Worm (Caenorhabditis elegans) whole organism, L2 larva: ENCODE results near the gene T08G2.2.
A peak's percentile ranks its signal among the peaks of the same experiment; 100 is the strongest.

ENCODE experiments used
- C34F6.9 ChIP-seq: fragments of 150-350 bp; optimal IDR thresholded peaks from 2 replicates; lab custom pipeline; 2014; ENCODE audit warnings: missing biosample characterization, missing genetic modification characterization
- R02D3.7 ChIP-seq: fragments of 150-350 bp; optimal IDR thresholded peaks from 2 replicates; lab custom pipeline; 2014; ENCODE audit warnings: missing biosample characterization, missing genetic modification characterization
- Y55F3AM.14 ChIP-seq: fragments of 200-800 bp; sonication (Bioruptor generic); optimal IDR thresholded peaks from 2 replicates; lab custom pipeline; 2018; ENCODE audit warnings: mild to moderate bottlenecking, missing genetic modification characterization, missing compliant biosample characterization
- alr-1 ChIP-seq: fragments of 150-350 bp; optimal IDR thresholded peaks from 2 replicates; lab custom pipeline; 2014; ENCODE audit warnings: missing biosample characterization, missing genetic modification characterization
- aly-2 ChIP-seq: fragments of 150-350 bp; optimal IDR thresholded peaks from 2 replicates; lab custom pipeline; 2014; ENCODE audit warnings: missing biosample characterization, missing genetic modification characterization
- ama-1 ChIP-seq: fragments of 150-350 bp; optimal IDR thresholded peaks from 2 replicates; lab custom pipeline; 2018; ENCODE audit warnings: inconsistent platforms
- ceh-82 ChIP-seq: fragments of 150-350 bp; optimal IDR thresholded peaks from 2 replicates; lab custom pipeline; 2014; ENCODE audit warnings: missing biosample characterization, missing genetic modification characterization
- crh-2 ChIP-seq: sonication (generic microtip); optimal IDR thresholded peaks from 2 replicates; lab custom pipeline; 2017; ENCODE audit warnings: missing biosample characterization, missing genetic modification characterization
- egl-27 ChIP-seq: sonication (generic microtip); optimal IDR thresholded peaks from 3 replicates; lab custom pipeline; 2017; ENCODE audit warnings: missing biosample characterization, missing genetic modification reagents, missing genetic modification characterization
- elt-1 ChIP-seq: fragments of 150-350 bp; optimal IDR thresholded peaks from 2 replicates; lab custom pipeline; 2014; ENCODE audit warnings: missing biosample characterization, missing genetic modification characterization
- elt-3 ChIP-seq: sonication (generic microtip); optimal IDR thresholded peaks from 2 replicates; lab custom pipeline; 2017; ENCODE audit warnings: missing biosample characterization, missing genetic modification characterization
- fos-1 ChIP-seq: fragments of 150-350 bp; optimal IDR thresholded peaks from 2 replicates; lab custom pipeline; 2014; ENCODE audit warnings: missing biosample characterization, missing genetic modification characterization
- mab-5 ChIP-seq: fragments of 150-350 bp; optimal IDR thresholded peaks from 2 replicates; lab custom pipeline; 2014; ENCODE audit warnings: missing biosample characterization, missing genetic modification characterization
- mbf-1 ChIP-seq: sonication (generic microtip); optimal IDR thresholded peaks from 2 replicates; lab custom pipeline; 2017; ENCODE audit warnings: missing biosample characterization, missing genetic modification characterization
- mdl-1 ChIP-seq, 2 experiments: fragments of 150-350 bp in 1 of 2; sonication (generic microtip) in 1 of 2; optimal IDR thresholded peaks; 2 replicates each; lab custom pipeline; 2017; ENCODE audit warnings: missing biosample characterization in 2 of 2, missing genetic modification characterization in 2 of 2
- nhr-10 ChIP-seq: sonication (generic microtip); optimal IDR thresholded peaks from 2 replicates; lab custom pipeline; 2017; ENCODE audit warnings: missing biosample characterization, missing genetic modification characterization
- nhr-11 ChIP-seq: fragments of 150-350 bp; optimal IDR thresholded peaks from 2 replicates; lab custom pipeline; 2014; ENCODE audit warnings: missing biosample characterization, missing genetic modification characterization
- nhr-129 ChIP-seq: fragments of 150-350 bp; optimal IDR thresholded peaks from 2 replicates; lab custom pipeline; 2014; ENCODE audit warnings: missing biosample characterization, missing genetic modification characterization
- nhr-21 ChIP-seq: fragments of 150-350 bp; optimal IDR thresholded peaks from 2 replicates; lab custom pipeline; 2014; ENCODE audit warnings: missing biosample characterization, missing genetic modification characterization
- nhr-25 ChIP-seq: fragments of 150-350 bp; sonication (generic microtip); optimal IDR thresholded peaks from 3 replicates; lab custom pipeline; 2014; ENCODE audit warnings: missing biosample characterization, missing genetic modification characterization
- nhr-6 ChIP-seq: fragments of 150-350 bp; optimal IDR thresholded peaks from 2 replicates; lab custom pipeline; 2014; ENCODE audit warnings: missing biosample characterization, missing genetic modification characterization
- nhr-77 ChIP-seq: fragments of 150-350 bp; optimal IDR thresholded peaks from 2 replicates; lab custom pipeline; 2014; ENCODE audit warnings: missing biosample characterization, missing genetic modification characterization
- peb-1 ChIP-seq: fragments of 150-350 bp; optimal IDR thresholded peaks from 2 replicates; lab custom pipeline; 2014; ENCODE audit warnings: missing biosample characterization, missing genetic modification characterization
- skn-1 ChIP-seq: sonication (generic microtip); optimal IDR thresholded peaks from 2 replicates; lab custom pipeline; 2017; ENCODE audit warnings: missing biosample characterization, missing genetic modification characterization
- sma-3 ChIP-seq: sonication (generic microtip); optimal IDR thresholded peaks from 2 replicates; lab custom pipeline; 2016; ENCODE audit warnings: missing genetic modification reagents, missing genetic modification characterization, missing compliant biosample characterization
- sma-9 ChIP-seq, 2 experiments: fragments of 150-350 bp in 1 of 2; sonication (generic microtip) in 1 of 2; optimal IDR thresholded peaks; 2 replicates each; lab custom pipeline; 2014 to 2016; ENCODE audit warnings: missing genetic modification characterization in 2 of 2, mild to moderate bottlenecking in 1 of 2, missing biosample characterization in 1 of 2, missing compliant biosample characterization in 1 of 2, missing genetic modification reagents in 1 of 2, moderate library complexity in 1 of 2
- snpc-4 ChIP-seq: fragments of 150-350 bp; optimal IDR thresholded peaks from 2 replicates; lab custom pipeline; 2014; ENCODE audit warnings: missing biosample characterization, missing genetic modification characterization
- unc-39 ChIP-seq: fragments of 150-350 bp; optimal IDR thresholded peaks from 2 replicates; lab custom pipeline; 2014; ENCODE audit warnings: missing biosample characterization, missing genetic modification characterization
- unc-55 ChIP-seq: fragments of 150-350 bp; sonication (generic microtip); optimal IDR thresholded peaks from 3 replicates; lab custom pipeline; 2014; ENCODE audit warnings: missing biosample characterization, missing genetic modification reagents, missing genetic modification characterization
- unc-62 ChIP-seq: fragments of 150-350 bp; optimal IDR thresholded peaks from 2 replicates; lab custom pipeline; 2014; ENCODE audit warnings: missing biosample characterization, missing genetic modification reagents, missing genetic modification characterization
- zag-1 ChIP-seq: fragments of 150-350 bp; optimal IDR thresholded peaks from 2 replicates; lab custom pipeline; 2014; ENCODE audit warnings: missing biosample characterization, missing genetic modification characterization
- ztf-1 ChIP-seq: fragments of 200-800 bp; sonication (Bioruptor generic); conservative IDR thresholded peaks from 2 replicates; pipeline ENCODE4 v1.3.6; 2022; ENCODE audit warnings: missing genetic modification characterization, missing compliant biosample characterization
- ztf-11 ChIP-seq: sonication (generic microtip); optimal IDR thresholded peaks from 2 replicates; lab custom pipeline; 2017; ENCODE audit warnings: missing biosample characterization, missing genetic modification characterization
- ztf-4 ChIP-seq: fragments of 150-350 bp; optimal IDR thresholded peaks from 2 replicates; lab custom pipeline; 2014; ENCODE audit warnings: missing biosample characterization, missing genetic modification characterization

Gene T08G2.2

DNA sequence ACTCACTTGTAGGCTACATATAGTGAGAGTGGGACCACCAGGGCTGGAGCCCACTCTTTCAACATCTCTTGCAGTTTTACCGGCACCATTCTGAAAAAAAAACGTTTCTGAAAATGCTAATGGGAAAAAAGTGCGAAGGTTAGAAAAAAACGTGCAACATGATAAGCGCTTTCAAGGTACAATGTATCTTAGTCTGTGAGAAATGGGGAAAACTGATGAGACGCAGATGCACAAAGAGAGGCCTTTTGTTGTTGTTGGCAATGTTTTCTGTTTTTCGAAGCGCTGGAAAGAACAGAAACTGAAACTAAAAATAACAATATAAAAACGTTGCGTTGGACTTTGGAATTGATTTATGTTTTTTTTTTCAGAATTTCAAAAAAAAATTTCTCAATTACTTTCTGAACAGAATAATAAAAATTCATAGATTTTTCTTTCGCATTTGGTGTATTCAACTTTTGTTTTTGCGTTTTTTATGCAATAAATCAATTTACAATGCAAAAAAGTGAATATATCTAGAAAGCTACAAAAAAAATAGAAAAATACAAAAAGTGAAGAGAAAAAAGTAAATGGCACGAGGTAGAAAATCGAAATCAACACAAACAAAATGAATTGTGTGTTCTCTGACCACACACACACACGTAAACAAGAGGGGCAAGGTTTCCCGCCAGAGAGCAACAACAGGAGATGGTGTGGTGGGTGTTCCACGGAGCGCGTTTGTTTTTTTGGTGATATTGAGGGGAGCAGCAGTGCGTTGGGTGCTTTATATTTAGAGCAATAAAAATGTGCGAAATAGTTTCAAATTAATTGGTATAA is 26.8 kb upstream of the T08G2.2 start, which contains the start of gene dhs-30:
dhs-30 (minus strand) TSS at position 90 of the 813 bp plus-strand sequence.
- TF ChIP-seq nhr-6 (tag; lab: Kevin White, UChicago) (no peak), nhr-129 (tag; lab: Kevin White, UChicago) (peak; percentile 15), ztf-1 (GFP tag; lab: Robert Waterston, UW) (no peak), skn-1 (tag; lab: Kevin White, UChicago) (no peak), aly-2 (tag; lab: Kevin White, UChicago) (no peak), alr-1 (no peak), snpc-4 (tag; lab: Kevin White, UChicago) (no peak), elt-3 (tag; lab: Kevin White, UChicago) (no peak), nhr-25 (tag; lab: Kevin White, UChicago) (peak; percentile 54), peb-1 (tag; lab: Kevin White, UChicago) (no peak), zag-1 (tag; lab: Kevin White, UChicago) (no peak), nhr-11 (tag; lab: Kevin White, UChicago) (no peak), ztf-11 (no peak), fos-1 (tag; lab: Kevin White, UChicago) (peak; percentile 12)

DNA sequence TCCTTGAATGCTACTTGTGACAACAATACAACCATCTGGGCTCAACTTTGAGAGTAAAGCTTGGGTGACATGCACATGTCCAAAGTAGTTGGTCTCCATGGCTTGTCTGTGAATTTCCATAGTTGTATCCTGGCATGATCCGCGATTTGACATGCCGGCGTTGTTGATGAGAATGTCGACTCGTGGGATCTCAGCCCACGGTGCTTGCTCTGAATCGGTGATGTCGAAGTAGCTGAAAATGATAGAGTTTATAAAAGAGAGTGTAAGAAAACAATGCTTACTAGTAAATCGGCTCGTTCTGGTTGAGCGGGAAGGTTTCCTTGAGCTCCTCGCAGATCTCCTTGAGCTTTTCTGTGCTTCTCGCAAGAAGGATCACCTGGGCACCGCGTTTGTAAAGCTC is 25.8 kb upstream of the T08G2.2 start:
- TF ChIP-seq ceh-82 (tag; lab: Kevin White, UChicago) (no peak), ztf-11 (no peak)
- TF ChIP-seq, all 48 proteins: peak for 0

DNA sequence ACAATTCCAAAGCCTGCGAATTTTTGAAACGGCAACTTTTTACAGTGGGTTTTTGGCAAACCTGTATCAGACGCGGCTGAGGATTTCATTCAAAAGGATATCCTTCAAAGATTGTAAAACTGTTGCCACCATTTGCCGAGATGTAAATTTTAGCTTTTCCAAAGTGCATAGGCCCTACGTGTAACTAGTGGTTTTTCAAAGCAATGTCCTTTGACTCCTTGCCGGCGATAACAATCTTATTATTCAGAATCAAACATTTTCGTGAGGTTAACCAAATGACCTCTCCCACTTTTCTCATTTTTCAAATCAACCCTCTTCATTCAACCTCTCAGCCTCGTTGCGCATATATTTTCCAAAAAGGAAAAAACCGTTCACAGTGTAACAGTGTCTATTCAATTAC is 22.2 kb upstream of the T08G2.2 start, which contains the start of gene T25G12.3:
T25G12.3 (plus strand) TSS at position 301 of the 400 bp plus-strand sequence.
- TF ChIP-seq nhr-25 (tag; lab: Kevin White, UChicago) (peak; percentile 26), unc-55 (GFP tag; lab: Kevin White, UChicago) (no peak)

DNA sequence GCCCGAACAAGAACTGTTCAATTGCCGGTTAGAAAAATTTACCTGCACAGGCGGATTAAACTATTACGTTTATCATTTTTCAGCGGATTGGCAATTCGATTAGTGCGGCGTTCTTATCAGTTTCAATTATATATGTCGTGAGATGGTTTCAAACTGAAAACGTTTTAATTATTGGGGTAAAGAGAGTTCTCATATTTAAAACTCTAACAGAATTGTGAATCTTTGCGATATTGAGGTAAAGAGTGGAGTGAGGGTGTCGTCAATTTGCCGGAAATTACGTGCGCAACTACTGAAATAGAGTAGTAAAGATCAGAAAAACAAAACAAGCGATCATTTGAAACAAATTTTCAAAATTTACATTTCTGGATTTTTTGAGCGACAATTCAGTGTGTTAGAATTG is 20.9 kb upstream of the T08G2.2 start, which contains the start of gene T25G12.6:
T25G12.6 (minus strand) TSS at position 101 of the 400 bp plus-strand sequence.
- TF ChIP-seq unc-39 (tag; lab: Kevin White, UChicago) = no peak
- no peak for TF ChIP-seq ztf-4
- TF ChIP-seq nhr-11 (tag; lab: Kevin White, UChicago) = no peak
- TF ChIP-seq fos-1 (tag; lab: Kevin White, UChicago) = peak; percentile 6
- no peak for TF ChIP-seq sma-3 (GFP tag; lab: Kevin White, UChicago)
- no peak for TF ChIP-seq unc-55 (GFP tag; lab: Kevin White, UChicago)
- TF ChIP-seq R02D3.7 = no peak

DNA sequence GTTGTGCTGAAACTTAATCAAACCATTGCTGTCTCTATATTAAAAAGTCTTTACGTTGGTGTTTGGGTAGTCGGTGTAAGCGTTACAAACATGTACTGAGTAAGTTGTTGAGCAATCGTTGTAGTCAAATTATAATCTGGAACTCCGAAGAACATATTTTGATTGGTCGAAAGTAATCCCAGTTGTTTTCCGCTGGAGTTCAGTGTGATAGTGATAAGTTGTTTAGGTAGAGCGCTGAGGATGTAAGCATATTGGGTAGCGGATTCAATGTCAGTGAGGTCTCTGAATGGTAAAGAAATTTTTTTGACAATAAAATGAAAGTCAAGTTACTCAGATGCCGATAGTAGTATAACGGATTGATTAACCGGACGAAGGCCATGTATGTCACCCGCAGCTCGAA is 18.2 kb upstream of the T08G2.2 start:
- no peak for TF ChIP-seq zag-1 (tag; lab: Kevin White, UChicago)
- TF ChIP-seq mbf-1 (tag; lab: Kevin White, UChicago) = no peak
- TF ChIP-seq nhr-10 (tag; lab: Kevin White, UChicago) = no peak
- TF ChIP-seq unc-55 (GFP tag; lab: Kevin White, UChicago) = no peak
- no peak for TF ChIP-seq unc-39 (tag; lab: Kevin White, UChicago)

DNA sequence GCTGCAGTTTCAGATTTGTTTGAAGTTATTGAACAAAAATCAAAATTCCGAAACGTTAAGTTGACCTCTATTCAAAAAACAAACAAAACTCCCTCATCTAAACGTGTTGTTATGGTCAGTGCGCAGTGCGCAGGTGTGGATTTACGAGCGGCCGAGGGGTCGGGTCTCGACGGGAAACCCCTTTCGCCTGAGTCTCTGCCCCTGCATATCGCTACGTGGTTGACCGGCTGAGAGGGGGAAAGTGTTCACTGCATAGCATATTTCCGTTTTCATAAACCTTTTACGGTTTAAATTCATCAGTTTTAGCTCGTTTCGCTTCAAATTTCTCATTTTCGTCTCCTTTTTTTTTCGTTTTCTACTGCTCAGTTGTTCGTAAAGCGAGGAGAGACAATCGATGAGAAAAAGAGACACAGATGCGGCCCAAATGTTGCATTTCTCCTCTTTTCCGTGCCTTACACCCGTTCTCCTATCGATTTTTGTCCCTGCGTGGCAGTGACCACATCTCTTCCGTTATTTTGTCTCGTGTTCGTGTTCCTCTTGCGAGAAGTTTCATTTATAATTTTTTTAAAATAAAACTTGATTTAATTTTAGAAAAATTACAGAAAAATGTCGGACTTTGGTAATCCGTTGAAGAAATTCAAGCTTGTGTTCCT is 12.8 kb upstream of the T08G2.2 start, which contains the start of gene rab-6.2:
rab-6.2 (plus strand) TSS at position 603 of the 653 bp plus-strand sequence.
- TF ChIP-seq crh-2 (tag; lab: Kevin White, UChicago) = peak; percentile 7
- no peak for TF ChIP-seq elt-3 (tag; lab: Kevin White, UChicago)
- peak; percentile 34 for TF ChIP-seq C34F6.9 (tag; lab: Kevin White, UChicago)
- TF ChIP-seq unc-55 (GFP tag; lab: Kevin White, UChicago) = peak; percentile 32
- no peak for TF ChIP-seq aly-2 (tag; lab: Kevin White, UChicago)
- TF ChIP-seq, all 48 proteins: peak for 3

DNA sequence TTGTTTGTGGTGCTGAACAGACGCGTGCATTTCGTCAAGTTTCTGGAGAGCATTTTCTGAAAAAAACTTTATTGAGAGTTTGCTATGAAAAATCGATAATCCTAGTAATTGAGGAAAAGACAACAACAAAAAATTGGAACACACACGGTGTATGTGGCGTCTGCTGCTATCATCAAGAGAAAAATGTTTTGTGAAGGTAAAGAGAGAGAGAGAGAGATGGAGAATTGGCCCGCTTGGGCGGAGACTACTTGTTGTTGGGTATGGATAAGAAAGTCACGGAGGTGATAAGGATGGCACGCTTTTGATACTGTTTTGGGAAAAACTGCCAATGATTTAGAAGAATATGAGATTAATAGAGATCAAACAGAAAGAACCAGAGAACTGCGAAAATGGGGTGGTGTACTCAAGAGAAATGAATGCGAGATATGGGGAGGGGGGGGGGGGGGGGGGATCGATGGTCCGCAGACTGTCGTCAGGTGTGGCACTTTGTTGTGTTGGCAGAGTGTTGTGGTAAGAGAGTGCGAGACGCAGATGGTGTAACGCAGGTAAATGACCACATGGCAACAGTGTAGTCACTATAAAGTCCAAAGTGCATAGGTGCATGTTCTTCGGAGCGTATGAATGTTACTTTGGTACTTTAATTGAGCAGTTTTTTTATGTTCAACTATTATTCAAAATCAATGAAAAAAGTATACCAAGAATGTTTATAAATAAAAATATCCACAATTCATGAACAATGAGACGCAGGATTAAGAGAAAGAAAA is 8.1 kb upstream of the T08G2.2 start, which contains the start of gene acdh-7:
acdh-7 (minus strand) TSS at position 56 of the 764 bp plus-strand sequence.
- TF ChIP-seq C34F6.9 (tag; lab: Kevin White, UChicago) (no peak), crh-2 (tag; lab: Kevin White, UChicago) (peak; percentile 15), ceh-82 (tag; lab: Kevin White, UChicago) (no peak), mbf-1 (tag; lab: Kevin White, UChicago) (no peak), egl-27 (tag; lab: Kevin White, UChicago) (no peak), nhr-129 (tag; lab: Kevin White, UChicago) (peak; percentile 18), ztf-11 (no peak), mab-5 (no peak), ama-1 (lab: Kevin White, UChicago) (peak; percentile 68), nhr-77 (tag; lab: Kevin White, UChicago) (no peak), sma-3 (GFP tag; lab: Kevin White, UChicago) (no peak), elt-1 (tag; lab: Kevin White, UChicago) (no peak), R02D3.7 (no peak), nhr-21 (no peak), unc-62 (no peak), mdl-1 (tag; optimal IDR thresholded peaks at IDR 0.05; lab: Kevin White, UChicago) (no peak), zag-1 (tag; lab: Kevin White, UChicago) (no peak), sma-9 (GFP tag; optimal IDR thresholded peaks at IDR 0.05; lab: Kevin White, UChicago) (peak; percentile 28), sma-9 (tag; optimal IDR thresholded peaks at IDR 0.05; lab: Kevin White, UChicago) (no peak), Y55F3AM.14 (no peak)
